Worm (Caenorhabditis elegans): Measurements from ENCODE around the gene eif-2Bepsilon.

Gene eif-2Bepsilon

DNA sequence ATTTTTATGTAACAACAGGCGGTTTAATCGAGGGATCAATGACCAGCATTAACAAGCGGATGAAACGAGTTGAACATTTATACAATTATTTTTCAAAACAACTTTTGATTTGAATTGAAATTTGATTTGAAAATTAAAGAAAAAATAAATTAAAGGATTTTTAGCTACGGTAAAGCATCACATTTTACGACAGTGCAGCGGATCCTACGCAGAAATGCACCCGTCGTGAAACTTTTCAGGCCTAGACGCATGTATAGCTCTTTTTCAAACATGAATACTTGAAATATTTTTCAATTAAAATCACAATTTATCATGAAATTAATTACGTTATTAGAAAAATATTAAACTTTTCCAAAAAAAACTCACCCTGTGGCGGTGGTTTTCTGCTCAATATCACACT is 39.4 kb downstream of the eif-2Bepsilon start:
- no peak for TF ChIP-seq nhr-77 (tag; optimal IDR thresholded peaks at IDR 0.05)
- peak in 1 of 2 experiments; percentile 86 for TF ChIP-seq lsy-2 (tag; optimal IDR thresholded peaks at IDR 0.05)

DNA sequence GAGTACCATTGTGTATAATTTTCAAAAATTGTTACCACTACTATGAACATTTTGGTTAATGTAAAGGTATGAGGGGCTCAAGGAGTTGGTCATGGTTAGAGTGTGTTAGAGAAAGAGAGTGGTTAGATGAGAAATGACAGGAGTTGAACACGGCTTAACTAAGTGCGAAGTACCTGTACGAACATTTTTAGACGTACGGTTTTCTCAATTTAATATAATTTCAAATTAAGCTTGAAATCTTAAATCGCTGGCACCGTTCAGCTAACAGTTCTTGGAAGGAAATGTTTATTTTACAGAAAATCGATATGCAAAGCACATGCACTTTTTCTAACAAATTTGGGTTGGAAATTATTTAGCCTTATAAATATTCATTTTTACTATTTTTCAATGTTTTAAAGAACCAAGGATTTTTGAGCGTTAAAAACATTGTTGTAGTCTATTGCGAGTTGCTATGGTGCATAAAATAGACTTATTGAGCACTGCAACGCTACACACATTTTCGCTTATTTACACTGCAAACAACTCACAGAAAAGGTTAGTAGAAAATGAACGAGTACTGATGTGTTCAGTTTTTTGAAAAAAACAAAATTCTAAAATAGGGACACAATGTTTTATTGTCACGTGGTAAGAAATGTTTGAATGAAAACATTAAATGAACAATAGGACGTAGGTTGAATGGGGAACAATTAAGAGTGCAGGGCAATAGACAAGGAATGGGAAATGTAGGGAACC is 40.1 kb downstream of the eif-2Bepsilon start, which contains the start of gene sphk-1:
sphk-1 (minus strand) TSS at position 51 of the 732 bp plus-strand sequence.
- no peak for TF ChIP-seq R02D3.7 (tag; optimal IDR thresholded peaks at IDR 0.05)
- no peak for TF ChIP-seq snpc-4 (tag; optimal IDR thresholded peaks at IDR 0.05)
- no peak for TF ChIP-seq mab-5 (tag; optimal IDR thresholded peaks at IDR 0.05)
- TF ChIP-seq sma-9 (GFP tag; optimal IDR thresholded peaks at IDR 0.05) = no peak
- no peak for TF ChIP-seq sma-9 (tag; optimal IDR thresholded peaks at IDR 0.05)
- TF ChIP-seq nhr-129 (tag; optimal IDR thresholded peaks at IDR 0.05) = no peak
- TF ChIP-seq ztf-11 (tag; optimal IDR thresholded peaks at IDR 0.05) = no peak
- TF ChIP-seq lin-11 (tag; optimal IDR thresholded peaks at IDR 0.05) = no peak
- no peak for TF ChIP-seq unc-55 (GFP tag; optimal IDR thresholded peaks at IDR 0.05)
- no peak for TF ChIP-seq nhr-11 (tag; optimal IDR thresholded peaks at IDR 0.05)
- no peak for TF ChIP-seq ama-1 (optimal IDR thresholded peaks at IDR 0.05)
- TF ChIP-seq C34F6.9 (tag; optimal IDR thresholded peaks at IDR 0.05) = no peak

DNA sequence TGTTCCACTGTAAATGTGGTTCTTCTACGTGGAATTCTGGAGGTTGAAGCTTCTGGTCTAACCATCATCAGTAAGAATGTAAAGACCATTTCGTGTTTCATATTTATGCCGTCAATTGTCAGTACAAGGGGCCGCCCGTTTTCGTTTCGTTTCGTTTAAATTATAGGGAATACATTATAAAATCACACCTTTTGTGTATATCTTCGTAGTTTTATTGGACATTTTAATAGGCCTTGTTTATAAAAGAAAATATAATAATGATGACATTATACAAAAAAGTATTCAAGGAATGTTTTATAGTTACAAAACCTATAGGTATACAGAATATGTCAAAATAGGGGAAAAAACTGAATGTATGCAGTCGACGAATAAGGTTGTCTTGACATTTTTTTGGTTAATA is 42.1 kb downstream of the eif-2Bepsilon start, which contains the start of gene ceh-7:
ceh-7 (minus strand) TSS at position 101 of the 400 bp plus-strand sequence.
- TF ChIP-seq dmd-4 (tag; optimal IDR thresholded peaks at IDR 0.05) (no peak), ztf-11 (tag; optimal IDR thresholded peaks at IDR 0.05) (no peak), ztf-1 (GFP tag; conservative IDR thresholded peaks at IDR 0.05) (no peak), ZK546.5 (tag; optimal IDR thresholded peaks at IDR 0.05) (no peak), lin-11 (tag; optimal IDR thresholded peaks at IDR 0.05) (no peak), nhr-25 (tag; optimal IDR thresholded peaks at IDR 0.05) (no peak), aly-2 (tag; optimal IDR thresholded peaks at IDR 0.05) (no peak), nhr-10 (tag; optimal IDR thresholded peaks at IDR 0.05) (no peak), mab-5 (tag; optimal IDR thresholded peaks at IDR 0.05) (no peak), zag-1 (tag; optimal IDR thresholded peaks at IDR 0.05) (no peak), nhr-11 (tag; optimal IDR thresholded peaks at IDR 0.05) (no peak), unc-55 (GFP tag; optimal IDR thresholded peaks at IDR 0.05) (no peak), nhr-12 (tag; optimal IDR thresholded peaks at IDR 0.05) (no peak), R02D3.7 (tag; optimal IDR thresholded peaks at IDR 0.05) (no peak)

DNA sequence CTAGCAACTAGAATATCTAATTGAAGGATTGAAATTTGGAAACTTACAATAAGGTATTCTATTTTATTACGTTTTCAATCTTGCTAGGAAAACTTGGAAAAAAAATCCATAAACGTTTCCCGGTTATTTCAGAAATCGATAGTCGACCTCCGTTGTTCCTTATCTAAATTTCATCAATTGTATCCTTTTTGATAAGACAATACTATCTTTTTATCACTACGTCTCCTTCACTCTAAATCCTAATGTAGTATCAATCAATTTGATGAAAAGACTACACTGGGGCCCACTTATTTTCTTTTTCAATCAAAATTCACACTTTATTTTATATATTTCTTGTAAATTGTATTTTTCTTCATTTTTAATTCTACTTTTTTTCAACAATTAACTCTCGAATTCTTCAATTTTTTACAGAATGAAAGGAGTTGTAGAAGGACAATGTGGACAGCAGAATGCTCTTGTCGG is 42.8 kb downstream of the eif-2Bepsilon start, which contains the start of gene prx-5:
prx-5 (plus strand) TSS at position 412 of the 462 bp plus-strand sequence.
- TF ChIP-seq sem-4 (tag; optimal IDR thresholded peaks at IDR 0.05) (no peak), mbf-1 (tag; optimal IDR thresholded peaks at IDR 0.05) (no peak), egl-27 (tag; optimal IDR thresholded peaks at IDR 0.05) (no peak), sma-9 (GFP tag; optimal IDR thresholded peaks at IDR 0.05) (no peak), sma-9 (tag; optimal IDR thresholded peaks at IDR 0.05) (no peak), fos-1 (tag; optimal IDR thresholded peaks at IDR 0.05) (peak; percentile 51), nhr-12 (tag; optimal IDR thresholded peaks at IDR 0.05) (no peak), R02D3.7 (tag; optimal IDR thresholded peaks at IDR 0.05) (no peak), mdl-1 (tag; optimal IDR thresholded peaks at IDR 0.05) (no peak), lin-39 (tag; optimal IDR thresholded peaks at IDR 0.05) (no peak)

DNA sequence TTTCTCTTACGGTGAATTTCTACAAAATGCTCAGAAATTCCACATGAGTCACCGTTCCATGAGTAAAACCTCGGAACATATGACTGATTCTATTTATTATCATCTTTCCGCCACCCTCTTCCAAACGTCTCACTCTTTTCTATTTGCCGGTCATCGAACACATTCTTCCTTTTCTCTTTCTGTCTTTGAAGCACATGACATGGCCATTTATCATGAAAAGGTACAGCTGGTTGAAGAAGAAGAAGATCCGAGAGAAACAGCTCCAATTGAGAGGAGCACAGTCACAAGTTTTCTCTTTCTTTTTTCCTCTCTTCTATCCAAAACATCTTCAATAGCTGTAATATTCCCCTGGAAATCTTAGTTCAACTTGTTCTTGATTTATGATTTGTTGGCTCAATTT is 45.4 kb downstream of the eif-2Bepsilon start, which contains the start of gene cup-16:
cup-16 (plus strand) TSS at position 132 of the 400 bp plus-strand sequence.
- TF ChIP-seq nhr-129 (tag; optimal IDR thresholded peaks at IDR 0.05) (peak; percentile 38), mdl-1 (tag; optimal IDR thresholded peaks at IDR 0.05) (no peak), ztf-4 (tag; optimal IDR thresholded peaks at IDR 0.05) (no peak), gmeb-1 (tag; optimal IDR thresholded peaks at IDR 0.05) (no peak), nhr-237 (tag; optimal IDR thresholded peaks at IDR 0.05) (no peak), ceh-82 (tag; optimal IDR thresholded peaks at IDR 0.05) (no peak), unc-55 (GFP tag; optimal IDR thresholded peaks at IDR 0.05) (no peak), egl-27 (tag; optimal IDR thresholded peaks at IDR 0.05) (no peak), nhr-10 (tag; optimal IDR thresholded peaks at IDR 0.05) (no peak), dmd-4 (tag; optimal IDR thresholded peaks at IDR 0.05) (no peak), mab-5 (tag; optimal IDR thresholded peaks at IDR 0.05) (peak; percentile 20), R02D3.7 (tag; optimal IDR thresholded peaks at IDR 0.05) (no peak), alr-1 (tag; optimal IDR thresholded peaks at IDR 0.05) (no peak), sma-9 (GFP tag; optimal IDR thresholded peaks at IDR 0.05) (peak; percentile 64), sma-9 (tag; optimal IDR thresholded peaks at IDR 0.05) (no peak), F13H6.1 (tag; optimal IDR thresholded peaks at IDR 0.05) (peak; percentile 55), aly-2 (tag; optimal IDR thresholded peaks at IDR 0.05) (no peak), C34F6.9 (tag; optimal IDR thresholded peaks at IDR 0.05) (peak; percentile 19), unc-62 (GFP tag; optimal IDR thresholded peaks at IDR 0.05) (peak; percentile 13), unc-39 (tag; optimal IDR thresholded peaks at IDR 0.05) (no peak), nhr-21 (tag; optimal IDR thresholded peaks at IDR 0.05) (no peak), ztf-1 (GFP tag; conservative IDR thresholded peaks at IDR 0.05) (no peak), nhr-6 (tag; optimal IDR thresholded peaks at IDR 0.05) (no peak), ztf-11 (tag; optimal IDR thresholded peaks at IDR 0.05) (no peak), lsy-2 (tag; optimal IDR thresholded peaks at IDR 0.05) (peak in 1 of 2 experiments; percentile 63), sem-4 (tag; optimal IDR thresholded peaks at IDR 0.05) (peak; percentile 6), ceh-16 (tag; optimal IDR thresholded peaks at IDR 0.05) (no peak), skn-1 (tag; optimal IDR thresholded peaks at IDR 0.05) (no peak), ZK546.5 (tag; optimal IDR thresholded peaks at IDR 0.05) (no peak), mbf-1 (tag; optimal IDR thresholded peaks at IDR 0.05) (no peak), blmp-1 (tag; optimal IDR thresholded peaks at IDR 0.05; ENCODE audit: insufficient read depth) (no peak)
